Worm (Caenorhabditis elegans) whole organism, L1 larva: ENCODE data around the gene C44B7.7.

Experiments used
- Y116A8C.19 ChIP-seq: sonication (generic microtip); optimal IDR thresholded peaks from 2 replicates; lab custom pipeline; 2016; ENCODE audit warnings: missing compliant biosample characterization, missing genetic modification characterization, borderline replicate concordance
- aha-1 ChIP-seq: fragments of 150-350 bp; optimal IDR thresholded peaks from 2 replicates; lab custom pipeline; 2014; ENCODE audit warnings: missing biosample characterization, missing genetic modification characterization
- alr-1 ChIP-seq: fragments of 200-800 bp; sonication (Bioruptor generic); optimal IDR thresholded peaks from 2 replicates; lab custom pipeline; 2018; ENCODE audit warnings: borderline replicate concordance, mild to moderate bottlenecking, missing genetic modification characterization, missing compliant biosample characterization
- ama-1 ChIP-seq: fragments of 150-350 bp; optimal IDR thresholded peaks from 2 replicates; lab custom pipeline; 2014
- blmp-1 ChIP-seq: fragments of 150-350 bp; optimal IDR thresholded peaks from 2 replicates; lab custom pipeline; 2014; ENCODE audit warnings: missing biosample characterization, missing genetic modification characterization
- ceh-8 ChIP-seq: fragments of 200-800 bp; sonication (Bioruptor generic); optimal IDR thresholded peaks from 2 replicates; lab custom pipeline; 2018; ENCODE audit warnings: mild to moderate bottlenecking, missing genetic modification characterization, moderate library complexity, missing compliant biosample characterization
- ces-1 ChIP-seq: fragments of 150-350 bp; optimal IDR thresholded peaks from 2 replicates; lab custom pipeline; 2014; ENCODE audit warnings: missing biosample characterization, missing genetic modification reagents, missing genetic modification characterization
- efl-1 ChIP-seq, 4 experiments: fragments of 150-350 bp; optimal IDR thresholded peaks in 3 of 4; peaks in 1 of 4; 1 replicate in 1 of 4; 2 replicates in 3 of 4; lab custom pipeline; 2014; ENCODE audit warnings: missing biosample characterization in 2 of 4, missing genetic modification characterization in 2 of 4, missing genetic modification reagents in 2 of 4
- egl-27 ChIP-seq, 2 experiments: fragments of 150-350 bp in 1 of 2; sonication (generic microtip); optimal IDR thresholded peaks; 3 replicates each; lab custom pipeline; 2017 to 2018; ENCODE audit warnings: missing biosample characterization in 2 of 2, missing genetic modification characterization in 2 of 2, missing genetic modification reagents in 2 of 2
- elt-2 ChIP-seq: sonication (generic microtip); optimal IDR thresholded peaks from 2 replicates; lab custom pipeline; 2016; ENCODE audit warnings: missing genetic modification characterization, mild to moderate bottlenecking, inconsistent platforms, missing compliant biosample characterization, missing genetic modification reagents
- elt-3 ChIP-seq, 6 experiments: fragments of 150-350 bp in 1 of 6; sonication (generic microtip); optimal IDR thresholded peaks; 2 replicates each; lab custom pipeline; 2017 to 2018; ENCODE audit warnings: missing biosample characterization in 6 of 6, missing genetic modification characterization in 6 of 6, inconsistent platforms in 1 of 6
- fkh-8 ChIP-seq: sonication (generic microtip); optimal IDR thresholded peaks from 2 replicates; lab custom pipeline; 2016; ENCODE audit warnings: mild to moderate bottlenecking, missing genetic modification characterization, missing compliant biosample characterization
- fos-1 ChIP-seq: fragments of 150-350 bp; optimal IDR thresholded peaks from 2 replicates; lab custom pipeline; 2014; ENCODE audit warnings: missing biosample characterization, missing genetic modification characterization
- hpl-2 ChIP-seq: fragments of 150-350 bp; optimal IDR thresholded peaks from 2 replicates; lab custom pipeline; 2014; ENCODE audit warnings: missing biosample characterization, missing genetic modification reagents, missing genetic modification characterization
- irx-1 ChIP-seq: sonication (generic microtip); optimal IDR thresholded peaks from 2 replicates; lab custom pipeline; 2016; ENCODE audit warnings: missing genetic modification characterization, missing compliant biosample characterization
- isw-1 ChIP-seq: fragments of 200-800 bp; sonication (Bioruptor generic); IDR thresholded peaks from 2 replicates; pipeline ENCODE4 v1.3.6; 2022; ENCODE audit warnings: missing genetic modification characterization, missing compliant biosample characterization
- lin-14 ChIP-seq: fragments of 200-800 bp; sonication (Bioruptor generic); optimal IDR thresholded peaks from 2 replicates; lab custom pipeline; 2018; ENCODE audit warnings: mild to moderate bottlenecking, missing genetic modification characterization, moderate library complexity, missing compliant biosample characterization
- lin-35 ChIP-seq, 2 experiments: fragments of 150-350 bp; optimal IDR thresholded peaks; 2 replicates each; lab custom pipeline; 2014; ENCODE audit warnings: missing biosample characterization in 2 of 2, missing genetic modification characterization in 2 of 2, missing genetic modification reagents in 2 of 2
- lin-39 ChIP-seq: fragments of 150-350 bp; optimal IDR thresholded peaks from 2 replicates; lab custom pipeline; 2014; ENCODE audit warnings: missing biosample characterization, missing genetic modification reagents, missing genetic modification characterization
- lsy-2 ChIP-seq, 2 experiments: fragments of 150-350 bp; optimal IDR thresholded peaks; 2 replicates each; lab custom pipeline; 2014; ENCODE audit warnings: missing biosample characterization in 2 of 2, missing genetic modification characterization in 2 of 2
- mep-1 ChIP-seq: fragments of 150-350 bp; optimal IDR thresholded peaks from 2 replicates; lab custom pipeline; 2014; ENCODE audit warnings: missing biosample characterization, missing genetic modification characterization
- nhr-20 ChIP-seq: sonication (generic microtip); optimal IDR thresholded peaks from 2 replicates; lab custom pipeline; 2016; ENCODE audit warnings: mild to moderate bottlenecking, missing genetic modification characterization, missing compliant biosample characterization
- nhr-28 ChIP-seq: fragments of 150-350 bp; optimal IDR thresholded peaks from 2 replicates; lab custom pipeline; 2014; ENCODE audit warnings: missing biosample characterization, missing genetic modification characterization
- nhr-47 ChIP-seq: sonication (generic microtip); optimal IDR thresholded peaks from 2 replicates; lab custom pipeline; 2016; ENCODE audit warnings: mild to moderate bottlenecking, missing genetic modification characterization, moderate library complexity, missing compliant biosample characterization
- nhr-71 ChIP-seq: sonication (generic microtip); optimal IDR thresholded peaks from 2 replicates; lab custom pipeline; 2016; ENCODE audit warnings: mild to moderate bottlenecking, missing genetic modification characterization, moderate library complexity, missing compliant biosample characterization
- nhr-77 ChIP-seq: fragments of 150-350 bp; optimal IDR thresholded peaks from 2 replicates; lab custom pipeline; 2014; ENCODE audit warnings: missing biosample characterization, missing genetic modification characterization
- nhr-85 ChIP-seq: sonication (generic microtip); peaks from one replicate; lab custom pipeline; 2016; ENCODE audit warnings: missing genetic modification characterization, inconsistent platforms, missing compliant biosample characterization
- nhr-90 ChIP-seq: sonication (generic microtip); optimal IDR thresholded peaks from 2 replicates; lab custom pipeline; 2016; ENCODE audit warnings: mild to moderate bottlenecking, missing genetic modification characterization, missing compliant biosample characterization; ENCODE audit not compliant: poor library complexity
- pag-3 ChIP-seq: sonication (generic microtip); optimal IDR thresholded peaks from 2 replicates; lab custom pipeline; 2017; ENCODE audit warnings: missing genetic modification characterization, mild to moderate bottlenecking, missing compliant biosample characterization, antibody characterized with exemption, borderline replicate concordance; ENCODE audit not compliant: insufficient read depth
- pax-3 ChIP-seq: fragments of 200-800 bp; sonication (Bioruptor generic); optimal IDR thresholded peaks from 2 replicates; lab custom pipeline; 2018; ENCODE audit warnings: mild to moderate bottlenecking, missing genetic modification characterization, moderate library complexity, missing compliant biosample characterization
- pqm-1 ChIP-seq: sonication (generic microtip); optimal IDR thresholded peaks from 3 replicates; lab custom pipeline; 2017; ENCODE audit warnings: missing biosample characterization, missing genetic modification characterization
- skn-1 ChIP-seq: fragments of 150-350 bp; optimal IDR thresholded peaks from 2 replicates; lab custom pipeline; 2014; ENCODE audit warnings: missing biosample characterization, missing genetic modification characterization
- snpc-4 ChIP-seq: fragments of 150-350 bp; optimal IDR thresholded peaks from 2 replicates; lab custom pipeline; 2014; ENCODE audit warnings: missing biosample characterization, missing genetic modification characterization
- snu-23 ChIP-seq: sonication (generic microtip); optimal IDR thresholded peaks from 2 replicates; lab custom pipeline; 2016; ENCODE audit warnings: missing genetic modification characterization, missing compliant biosample characterization
- sptf-1 ChIP-seq: fragments of 150-350 bp; optimal IDR thresholded peaks from 2 replicates; lab custom pipeline; 2014; ENCODE audit warnings: missing biosample characterization, missing genetic modification characterization
- sup-37 ChIP-seq: fragments of 200-800 bp; sonication (Bioruptor generic); optimal IDR thresholded peaks from 2 replicates; lab custom pipeline; 2018; ENCODE audit warnings: mild to moderate bottlenecking, missing genetic modification characterization, missing compliant biosample characterization
- tbx-2 ChIP-seq: sonication (generic microtip); optimal IDR thresholded peaks from 2 replicates; lab custom pipeline; 2016; ENCODE audit warnings: missing genetic modification characterization, missing compliant biosample characterization
- tlp-1 ChIP-seq: fragments of 150-350 bp; optimal IDR thresholded peaks from 2 replicates; lab custom pipeline; 2014; ENCODE audit warnings: missing biosample characterization, missing genetic modification characterization
- unc-130 ChIP-seq: fragments of 150-350 bp; optimal IDR thresholded peaks from 2 replicates; lab custom pipeline; 2017; ENCODE audit warnings: missing biosample characterization, missing genetic modification characterization, inconsistent platforms
- unc-62 ChIP-seq: fragments of 150-350 bp; optimal IDR thresholded peaks from 2 replicates; lab custom pipeline; 2014; ENCODE audit warnings: missing biosample characterization, missing genetic modification reagents, missing genetic modification characterization
- xbp-1 ChIP-seq: sonication (generic microtip); optimal IDR thresholded peaks from 2 replicates; lab custom pipeline; 2016; ENCODE audit warnings: missing genetic modification characterization, missing compliant biosample characterization
- ztf-11 ChIP-seq, 2 experiments: sonication (generic microtip); optimal IDR thresholded peaks; 2 replicates each; lab custom pipeline; 2016 to 2017; ENCODE audit warnings: missing genetic modification characterization in 2 of 2, missing biosample characterization in 1 of 2, missing compliant biosample characterization in 1 of 2
- ztf-4 ChIP-seq: fragments of 150-350 bp; optimal IDR thresholded peaks from 2 replicates; lab custom pipeline; 2014; ENCODE audit warnings: missing biosample characterization, missing genetic modification characterization

The C44B7.7 gene

DNA sequence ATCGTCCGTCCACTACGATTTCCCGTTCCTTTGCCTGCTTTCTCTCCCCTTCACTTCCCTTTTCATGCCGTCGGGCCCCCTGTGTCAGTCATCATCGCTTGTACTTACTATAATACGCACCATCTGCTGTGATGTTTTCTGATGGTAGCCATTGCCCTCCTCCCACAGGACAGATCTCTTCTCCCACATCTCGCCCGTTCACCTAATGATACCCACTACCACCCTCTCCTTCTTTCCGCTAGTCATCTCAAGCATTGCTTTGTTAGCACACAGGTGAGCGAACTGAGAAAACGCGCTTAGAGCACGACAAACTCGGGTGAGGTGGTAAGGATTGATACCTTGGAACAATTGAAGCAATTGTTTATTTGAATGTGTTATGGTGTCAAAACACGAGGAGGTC lies 49.0 kb downstream of the C44B7.7 start:
- TF ChIP-seq efl-1 (optimal IDR thresholded peaks at IDR 0.05; lab: Kevin White, UChicago) (no peak), efl-1 (GFP tag; optimal IDR thresholded peaks at IDR 0.05 in 1 of 2; lab: Kevin White, UChicago) (peak in 1 of 2 experiments; percentile 16), nhr-85 (tag; lab: Kevin White, UChicago) (peak; percentile 74), skn-1 (tag; lab: Kevin White, UChicago) (no peak), blmp-1 (tag; lab: Kevin White, UChicago) (peak; percentile 72), mep-1 (tag; lab: Kevin White, UChicago) (no peak)

DNA sequence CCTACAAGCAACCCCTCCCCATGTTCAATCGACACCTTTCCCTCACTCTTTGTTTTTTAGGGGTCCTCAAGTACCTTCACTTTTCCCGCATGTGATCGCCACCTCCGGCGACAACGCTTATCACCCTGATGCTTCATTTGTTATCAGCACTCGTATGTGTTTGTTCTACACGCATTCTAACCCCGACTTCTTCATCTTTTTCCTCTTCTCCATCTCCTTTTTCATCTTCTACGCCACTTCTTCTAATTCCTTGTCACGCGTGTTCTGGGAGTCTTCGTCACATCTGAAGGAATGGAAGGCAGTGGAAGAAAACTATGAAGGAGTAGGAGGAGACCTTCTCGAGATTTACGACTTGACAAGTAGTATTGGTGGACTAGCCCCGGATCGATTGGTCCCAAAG lies 50.0 kb downstream of the C44B7.7 start:
- no peak for TF ChIP-seq irx-1 (tag; lab: Kevin White, UChicago)
- peak; percentile 38 for TF ChIP-seq nhr-20
- TF ChIP-seq nhr-85 (tag; lab: Kevin White, UChicago), result peak; percentile 62
- TF ChIP-seq elt-2, result peak; percentile 23
- TF ChIP-seq fkh-8, result no peak
- TF ChIP-seq fos-1 (tag; lab: Kevin White, UChicago), result no peak
- no peak for TF ChIP-seq ztf-11 (tag; optimal IDR thresholded peaks at IDR 0.05; lab: Kevin White, UChicago)
- TF ChIP-seq mep-1 (tag; lab: Kevin White, UChicago), result peak; percentile 11
- TF ChIP-seq lsy-2 (tag; optimal IDR thresholded peaks at IDR 0.05; lab: Kevin White, UChicago), result no peak
- peak; percentile 43 for TF ChIP-seq lin-14 (GFP tag; lab: Kevin White, UChicago)
- TF ChIP-seq unc-62 (GFP tag; lab: Kevin White, UChicago), result no peak
- no peak for TF ChIP-seq skn-1 (tag; lab: Kevin White, UChicago)
- TF ChIP-seq Y116A8C.19 (tag; lab: Kevin White, UChicago), result no peak
- TF ChIP-seq ces-1, result no peak
- TF ChIP-seq egl-27 (tag; optimal IDR thresholded peaks at IDR 0.05; lab: Kevin White, UChicago), result no peak
- TF ChIP-seq lin-39 (tag; lab: Kevin White, UChicago), result no peak
- no peak for TF ChIP-seq hpl-2 (GFP tag; lab: Kevin White, UChicago)
- TF ChIP-seq xbp-1, result no peak
- no peak for TF ChIP-seq tbx-2 (tag; lab: Kevin White, UChicago)
- no peak for TF ChIP-seq isw-1 (GFP tag; lab: Robert Waterston, UW)
- no peak for TF ChIP-seq alr-1 (tag; lab: Kevin White, UChicago)
- TF ChIP-seq ama-1 (lab: Kevin White, UChicago), result no peak
- TF ChIP-seq sptf-1 (tag; lab: Kevin White, UChicago), result no peak
- peak in 3 of 6 experiments; percentile 4 to 62 (median 26) for TF ChIP-seq elt-3 (tag; optimal IDR thresholded peaks at IDR 0.05; lab: Kevin White, UChicago)
- TF ChIP-seq nhr-47 (tag; lab: Kevin White, UChicago), result no peak
- peak; percentile 82 for TF ChIP-seq blmp-1 (tag; lab: Kevin White, UChicago)
- TF ChIP-seq ceh-8 (GFP tag; lab: Kevin White, UChicago), result no peak
- TF ChIP-seq nhr-77 (tag; lab: Kevin White, UChicago), result no peak
- TF ChIP-seq nhr-28, result no peak
- no peak for TF ChIP-seq aha-1 (tag; lab: Kevin White, UChicago)
- TF ChIP-seq sup-37 (GFP tag; lab: Kevin White, UChicago), result no peak
- no peak for TF ChIP-seq efl-1 (optimal IDR thresholded peaks at IDR 0.05; lab: Kevin White, UChicago)
- TF ChIP-seq efl-1 (GFP tag; optimal IDR thresholded peaks at IDR 0.05 in 1 of 2; lab: Kevin White, UChicago), result peak in 1 of 2 experiments; percentile 90
- TF ChIP-seq snu-23 (GFP tag; lab: Kevin White, UChicago), result peak; percentile 2
- no peak for TF ChIP-seq unc-130 (tag; lab: Kevin White, UChicago)
- peak; percentile 32 for TF ChIP-seq nhr-71 (tag; lab: Kevin White, UChicago)
- TF ChIP-seq snpc-4 (tag; lab: Kevin White, UChicago), result no peak
- TF ChIP-seq pqm-1 (tag; lab: Kevin White, UChicago), result no peak
- no peak for TF ChIP-seq pax-3 (tag; lab: Kevin White, UChicago)
- TF ChIP-seq ztf-4 (tag; lab: Kevin White, UChicago), result no peak
- peak in 1 of 2 experiments; percentile 50 for TF ChIP-seq lin-35 (GFP tag; optimal IDR thresholded peaks at IDR 0.05; lab: Kevin White, UChicago)
- TF ChIP-seq tlp-1 (tag; lab: Kevin White, UChicago), result no peak
- no peak for TF ChIP-seq nhr-90 (tag; lab: Kevin White, UChicago)
- TF ChIP-seq pag-3 (tag; lab: Kevin White, UChicago), result no peak
